Worm (Caenorhabditis elegans) whole organism, L1 larva: ENCODE results near the gene C35B1.9.

Experiments
- ceh-82 ChIP-seq, 3 experiments: fragments of 150-350 bp in 1 of 3; sonication (generic microtip) in 2 of 3; optimal IDR thresholded peaks; 2 replicates each; lab custom pipeline; 2014 to 2017; ENCODE audit warnings: missing biosample characterization in 3 of 3, missing genetic modification characterization in 3 of 3
- dpl-1 ChIP-seq, 3 experiments: fragments of 150-350 bp in 2 of 3; sonication (generic microtip) in 1 of 3; optimal IDR thresholded peaks; 2 replicates each; lab custom pipeline; 2014 to 2017; ENCODE audit warnings: missing biosample characterization in 3 of 3, missing genetic modification characterization in 3 of 3, missing genetic modification reagents in 3 of 3
- elt-2 ChIP-seq: sonication (generic microtip); optimal IDR thresholded peaks from 2 replicates; lab custom pipeline; 2016; ENCODE audit warnings: missing genetic modification characterization, mild to moderate bottlenecking, inconsistent platforms, missing compliant biosample characterization, missing genetic modification reagents
- fos-1 ChIP-seq: fragments of 150-350 bp; optimal IDR thresholded peaks from 2 replicates; lab custom pipeline; 2014; ENCODE audit warnings: missing biosample characterization, missing genetic modification characterization
- hlh-17 ChIP-seq: fragments of 200-800 bp; sonication (Bioruptor generic); optimal IDR thresholded peaks from 2 replicates; lab custom pipeline; 2018; ENCODE audit warnings: missing genetic modification characterization, mild to moderate bottlenecking, missing compliant biosample characterization, moderate library complexity, borderline replicate concordance
- lin-35 ChIP-seq, 2 experiments: fragments of 150-350 bp; optimal IDR thresholded peaks; 2 replicates each; lab custom pipeline; 2014; ENCODE audit warnings: missing biosample characterization in 2 of 2, missing genetic modification characterization in 2 of 2, missing genetic modification reagents in 2 of 2
- nhr-12 ChIP-seq: sonication (generic microtip); optimal IDR thresholded peaks from 2 replicates; lab custom pipeline; 2017; ENCODE audit warnings: missing biosample characterization, missing genetic modification characterization
- nhr-237 ChIP-seq: fragments of 150-350 bp; optimal IDR thresholded peaks from 2 replicates; lab custom pipeline; 2014; ENCODE audit warnings: missing biosample characterization, missing genetic modification characterization
- nhr-71 ChIP-seq: sonication (generic microtip); optimal IDR thresholded peaks from 2 replicates; lab custom pipeline; 2016; ENCODE audit warnings: mild to moderate bottlenecking, missing genetic modification characterization, moderate library complexity, missing compliant biosample characterization
- nhr-76 ChIP-seq: sonication (generic microtip); optimal IDR thresholded peaks from 2 replicates; lab custom pipeline; 2017; ENCODE audit warnings: missing biosample characterization, missing genetic modification characterization
- skn-1 ChIP-seq: fragments of 150-350 bp; optimal IDR thresholded peaks from 2 replicates; lab custom pipeline; 2014; ENCODE audit warnings: missing biosample characterization, missing genetic modification characterization
- sox-4 ChIP-seq: sonication (generic microtip); optimal IDR thresholded peaks from 2 replicates; lab custom pipeline; 2016; ENCODE audit warnings: missing genetic modification characterization, missing compliant biosample characterization
- unc-62 ChIP-seq: fragments of 150-350 bp; optimal IDR thresholded peaks from 2 replicates; lab custom pipeline; 2014; ENCODE audit warnings: missing biosample characterization, missing genetic modification reagents, missing genetic modification characterization

ce11 chrIV:4033490-4033889, 47.3 kb downstream of the C35B1.9 start:
- TF ChIP-seq dpl-1 (GFP tag; optimal IDR thresholded peaks at IDR 0.05; lab: Kevin White, UChicago) = no peak
- TF ChIP-seq nhr-76 (tag; lab: Kevin White, UChicago) = no peak
- TF ChIP-seq elt-2 (tag; lab: Kevin White, UChicago) = no peak
- TF ChIP-seq hlh-17 (GFP tag; lab: Kevin White, UChicago) = no peak
- TF ChIP-seq ceh-82 (tag; optimal IDR thresholded peaks at IDR 0.05; lab: Kevin White, UChicago) = no peak
- TF ChIP-seq sox-4 (tag; lab: Kevin White, UChicago) = no peak
- TF ChIP-seq fos-1 (tag; lab: Kevin White, UChicago) = no peak
- no peak for TF ChIP-seq unc-62 (GFP tag; lab: Kevin White, UChicago)
- TF ChIP-seq nhr-12 (tag; lab: Kevin White, UChicago) = no peak
- TF ChIP-seq nhr-71 (tag; lab: Kevin White, UChicago) = no peak
- no peak for TF ChIP-seq lin-35 (GFP tag; optimal IDR thresholded peaks at IDR 0.05; lab: Kevin White, UChicago)
- TF ChIP-seq skn-1 (tag; lab: Kevin White, UChicago) = no peak
- no peak for TF ChIP-seq nhr-237
